Worm (Caenorhabditis elegans): ENCODE measurements around the gene rhi-1.

- TF ChIP-seq ama-1 (optimal IDR thresholded peaks at IDR 0.05), result no peak
- TF ChIP-seq tbx-11 (GFP tag; IDR thresholded peaks at IDR 0.05), result no peak
- TF ChIP-seq ceh-36 (tag; optimal IDR thresholded peaks at IDR 0.05), result no peak
- TF ChIP-seq tbx-37 (GFP tag; conservative IDR thresholded peaks at IDR 0.05), result no peak
- no peak for TF ChIP-seq B0310.2 (tag; optimal IDR thresholded peaks at IDR 0.05)
- no peak for TF ChIP-seq hnd-1 (tag; optimal IDR thresholded peaks at IDR 0.05)
- TF ChIP-seq ets-7 (tag; optimal IDR thresholded peaks at IDR 0.05), result no peak
- TF ChIP-seq sea-1 (GFP tag; conservative IDR thresholded peaks at IDR 0.05), result no peak
Observed at ce11 chrX:4492199-4492598, 16.1 kb upstream of the rhi-1 start, which contains the start of gene F46H6.5.

Data from whole organism, early embryonic.